Worm (Caenorhabditis elegans) whole organism, L4 larva: ENCODE results near the gene ttr-41.

Experiments used
- D1046.2 ChIP-seq: fragments of 200-800 bp; sonication (Bioruptor generic); IDR thresholded peaks from 2 replicates; pipeline ENCODE4 v1.3.6; 2022; ENCODE audit warnings: missing genetic modification characterization, missing compliant biosample characterization
- F49E8.2 ChIP-seq: sonication (generic microtip); optimal IDR thresholded peaks from 2 replicates; lab custom pipeline; 2016; ENCODE audit warnings: missing compliant biosample characterization, mild to moderate bottlenecking, missing genetic modification characterization, borderline replicate concordance
- Y48G9A.11 ChIP-seq: fragments of 200-800 bp; sonication (Bioruptor generic); IDR thresholded peaks from 2 replicates; pipeline ENCODE4 v1.3.6; 2022; ENCODE audit warnings: missing genetic modification reagents, missing genetic modification characterization, missing compliant biosample characterization
- aha-1 ChIP-seq: fragments of 150-350 bp; peaks from one replicate; lab custom pipeline; 2014; ENCODE audit warnings: missing biosample characterization, missing genetic modification characterization
- ceh-20 ChIP-seq: fragments of 200-800 bp; sonication (Bioruptor generic); IDR thresholded peaks from 2 replicates; pipeline ENCODE4 v1.3.6; 2022; ENCODE audit warnings: missing genetic modification reagents, missing genetic modification characterization, missing compliant biosample characterization
- ceh-32 ChIP-seq: sonication (generic microtip); optimal IDR thresholded peaks from 2 replicates; lab custom pipeline; 2016; ENCODE audit warnings: mild to moderate bottlenecking, missing genetic modification characterization, missing compliant biosample characterization; ENCODE audit not compliant: poor library complexity
- ctbp-1 ChIP-seq: fragments of 200-800 bp; sonication (Bioruptor generic); IDR thresholded peaks from 2 replicates; pipeline ENCODE4 v1.3.6; 2022; ENCODE audit warnings: missing genetic modification reagents, missing genetic modification characterization, missing compliant biosample characterization
- daf-16 ChIP-seq, 3 experiments: sonication (generic microtip); optimal IDR thresholded peaks; 2 replicates each; lab custom pipeline; 2016 to 2017; ENCODE audit warnings: missing genetic modification characterization in 3 of 3, missing genetic modification reagents in 3 of 3, mild to moderate bottlenecking in 2 of 3, missing compliant biosample characterization in 2 of 3, missing biosample characterization in 1 of 3, moderate library complexity in 1 of 3
- dve-1 ChIP-seq: sonication (generic microtip); optimal IDR thresholded peaks from 2 replicates; lab custom pipeline; 2017; ENCODE audit warnings: antibody characterized with exemption, mild to moderate bottlenecking, missing genetic modification characterization, missing compliant biosample characterization; ENCODE audit not compliant: insufficient read depth
- egl-27 ChIP-seq: sonication (generic microtip); optimal IDR thresholded peaks from 3 replicates; lab custom pipeline; 2017; ENCODE audit warnings: missing biosample characterization, missing genetic modification reagents, missing genetic modification characterization
- fkh-10 ChIP-seq: fragments of 150-350 bp; optimal IDR thresholded peaks from 2 replicates; lab custom pipeline; 2014; ENCODE audit warnings: missing biosample characterization, missing genetic modification reagents, missing genetic modification characterization
- fos-1 ChIP-seq: fragments of 150-350 bp; optimal IDR thresholded peaks from 2 replicates; lab custom pipeline; 2014; ENCODE audit warnings: missing biosample characterization, missing genetic modification characterization
- gei-8 ChIP-seq: fragments of 200-800 bp; sonication (Bioruptor generic); optimal IDR thresholded peaks from 2 replicates; lab custom pipeline; 2018; ENCODE audit warnings: mild to moderate bottlenecking, missing genetic modification characterization, missing compliant biosample characterization
- hlh-11 ChIP-seq: fragments of 200-800 bp; sonication (Bioruptor generic); optimal IDR thresholded peaks from 2 replicates; lab custom pipeline; 2018; ENCODE audit warnings: mild to moderate bottlenecking, missing genetic modification characterization, missing compliant biosample characterization
- hlh-30 ChIP-seq: sonication (generic microtip); optimal IDR thresholded peaks from 2 replicates; lab custom pipeline; 2017; ENCODE audit warnings: antibody characterized with exemption, mild to moderate bottlenecking, missing genetic modification characterization, missing compliant biosample characterization; ENCODE audit not compliant: insufficient read depth
- hmg-1.1 ChIP-seq: fragments of 200-800 bp; sonication (Bioruptor generic); IDR thresholded peaks from 2 replicates; pipeline ENCODE4 v1.3.6; 2022; ENCODE audit warnings: missing genetic modification reagents, missing genetic modification characterization, missing compliant biosample characterization
- jun-1 ChIP-seq: fragments of 150-350 bp; optimal IDR thresholded peaks from 2 replicates; lab custom pipeline; 2014; ENCODE audit warnings: missing biosample characterization, missing genetic modification reagents, missing genetic modification characterization
- lin-39 ChIP-seq: fragments of 150-350 bp; optimal IDR thresholded peaks from 2 replicates; lab custom pipeline; 2014; ENCODE audit warnings: missing biosample characterization, missing genetic modification reagents, missing genetic modification characterization
- lsy-2 ChIP-seq, 2 experiments: fragments of 150-350 bp in 1 of 2; sonication (generic microtip) in 1 of 2; optimal IDR thresholded peaks; 2 replicates each; lab custom pipeline; 2014 to 2017; ENCODE audit warnings: missing biosample characterization in 2 of 2, missing genetic modification characterization in 2 of 2
- madf-9 ChIP-seq: fragments of 200-800 bp; sonication (Bioruptor generic); conservative IDR thresholded peaks from 2 replicates; pipeline ENCODE4 v1.3.6; 2022; ENCODE audit warnings: missing genetic modification reagents, missing genetic modification characterization, missing compliant biosample characterization
- mdt-29 ChIP-seq: fragments of 200-800 bp; sonication (Bioruptor generic); IDR thresholded peaks from 2 replicates; pipeline ENCODE4 v1.3.6; 2022; ENCODE audit warnings: missing genetic modification reagents, missing genetic modification characterization, missing compliant biosample characterization
- mes-2 ChIP-seq: sonication (generic microtip); optimal IDR thresholded peaks from 2 replicates; lab custom pipeline; 2016; ENCODE audit warnings: missing genotype, mild to moderate bottlenecking, missing genetic modification characterization, missing compliant biosample characterization; ENCODE audit not compliant: poor library complexity, severe bottlenecking
- mxl-2 ChIP-seq: fragments of 200-800 bp; sonication (Bioruptor generic); conservative IDR thresholded peaks from 2 replicates; pipeline ENCODE4 v1.3.6; 2022; ENCODE audit warnings: missing genetic modification reagents, missing genetic modification characterization, missing compliant biosample characterization
- nhr-10 ChIP-seq: fragments of 150-350 bp; optimal IDR thresholded peaks from 2 replicates; lab custom pipeline; 2014; ENCODE audit warnings: missing biosample characterization, missing genetic modification characterization
- nhr-102 ChIP-seq: sonication (generic microtip); optimal IDR thresholded peaks from 2 replicates; lab custom pipeline; 2016; ENCODE audit warnings: mild to moderate bottlenecking, missing genetic modification characterization, moderate library complexity, missing compliant biosample characterization
- nhr-111 ChIP-seq: fragments of 200-800 bp; sonication (Bioruptor generic); optimal IDR thresholded peaks from 2 replicates; lab custom pipeline; 2018; ENCODE audit warnings: mild to moderate bottlenecking, missing genetic modification characterization, missing compliant biosample characterization
- nhr-237 ChIP-seq: sonication (generic microtip); optimal IDR thresholded peaks from 2 replicates; lab custom pipeline; 2017; ENCODE audit warnings: missing biosample characterization, missing genetic modification characterization
- nhr-28 ChIP-seq: fragments of 150-350 bp; optimal IDR thresholded peaks from 2 replicates; lab custom pipeline; 2014; ENCODE audit warnings: missing biosample characterization, missing genetic modification characterization
- nhr-42 ChIP-seq: fragments of 200-800 bp; sonication (Bioruptor generic); IDR thresholded peaks from 2 replicates; pipeline ENCODE4 v1.3.6; 2022; ENCODE audit warnings: missing genetic modification characterization, missing compliant biosample characterization
- nhr-48 ChIP-seq: sonication (generic microtip); optimal IDR thresholded peaks from 2 replicates; lab custom pipeline; 2016; ENCODE audit warnings: mild to moderate bottlenecking, missing genetic modification characterization, missing compliant biosample characterization
- nhr-6 ChIP-seq: fragments of 150-350 bp; optimal IDR thresholded peaks from 2 replicates; lab custom pipeline; 2014; ENCODE audit warnings: missing biosample characterization, missing genetic modification characterization
- nhr-76 ChIP-seq: fragments of 150-350 bp; optimal IDR thresholded peaks from 2 replicates; lab custom pipeline; 2014; ENCODE audit warnings: missing biosample characterization, missing genetic modification characterization
- sdz-12 ChIP-seq: fragments of 200-800 bp; sonication (Bioruptor generic); optimal IDR thresholded peaks from 2 replicates; lab custom pipeline; 2018; ENCODE audit warnings: mild to moderate bottlenecking, missing genetic modification characterization, missing compliant biosample characterization
- set-16 ChIP-seq: fragments of 200-800 bp; sonication (Bioruptor generic); IDR thresholded peaks from 2 replicates; pipeline ENCODE4 v1.3.6; 2022; ENCODE audit warnings: missing genetic modification reagents, missing genetic modification characterization, missing compliant biosample characterization
- spr-3 ChIP-seq: fragments of 200-800 bp; sonication (Bioruptor generic); optimal IDR thresholded peaks from 2 replicates; lab custom pipeline; 2018; ENCODE audit warnings: mild to moderate bottlenecking, missing genetic modification characterization, missing compliant biosample characterization
- unc-130 ChIP-seq: sonication (generic microtip); optimal IDR thresholded peaks from 2 replicates; lab custom pipeline; 2016; ENCODE audit warnings: missing genetic modification reagents, missing genetic modification characterization, missing compliant biosample characterization
- unc-62 ChIP-seq, 3 experiments: fragments of 150-350 bp in 1 of 3; sonication (generic microtip); optimal IDR thresholded peaks in 2 of 3; peaks in 1 of 3; 1 replicate in 1 of 3; 2 replicates in 2 of 3; lab custom pipeline; 2014 to 2017; ENCODE audit warnings: missing biosample characterization in 3 of 3, missing genetic modification characterization in 3 of 3, missing genetic modification reagents in 3 of 3, missing genotype in 1 of 3
- ztf-11 ChIP-seq: fragments of 150-350 bp; optimal IDR thresholded peaks from 2 replicates; lab custom pipeline; 2014; ENCODE audit warnings: missing biosample characterization, missing genetic modification characterization

The ttr-41 gene

DNA sequence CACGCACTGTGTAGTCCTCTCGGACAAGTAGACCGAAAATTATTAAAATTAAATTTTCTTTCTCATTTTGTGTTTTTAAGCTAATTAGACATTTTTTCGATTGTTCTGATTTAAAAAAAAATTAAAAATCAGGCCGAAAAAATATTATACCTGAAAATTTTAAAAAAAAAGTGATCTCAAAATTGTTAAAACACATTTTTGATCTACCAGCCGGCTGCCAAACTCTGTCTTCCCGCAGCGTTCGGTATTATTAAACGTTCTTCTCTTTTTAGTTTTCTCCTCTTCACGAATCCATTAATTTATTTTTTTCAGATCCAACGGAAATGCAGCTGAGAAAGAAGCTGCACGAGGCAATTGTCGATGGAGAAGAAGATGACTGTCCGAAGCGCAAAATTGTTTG, 25.5 kb upstream of the ttr-41 start, which contains the start of gene C27D9.1:
TSS of gene C27D9.1 (plus strand) at position 281 of the 400 bp plus-strand sequence.
- TF ChIP-seq Y48G9A.11 = no peak
- TF ChIP-seq aha-1 (tag; lab: Kevin White, UChicago) = peak; percentile 57

DNA sequence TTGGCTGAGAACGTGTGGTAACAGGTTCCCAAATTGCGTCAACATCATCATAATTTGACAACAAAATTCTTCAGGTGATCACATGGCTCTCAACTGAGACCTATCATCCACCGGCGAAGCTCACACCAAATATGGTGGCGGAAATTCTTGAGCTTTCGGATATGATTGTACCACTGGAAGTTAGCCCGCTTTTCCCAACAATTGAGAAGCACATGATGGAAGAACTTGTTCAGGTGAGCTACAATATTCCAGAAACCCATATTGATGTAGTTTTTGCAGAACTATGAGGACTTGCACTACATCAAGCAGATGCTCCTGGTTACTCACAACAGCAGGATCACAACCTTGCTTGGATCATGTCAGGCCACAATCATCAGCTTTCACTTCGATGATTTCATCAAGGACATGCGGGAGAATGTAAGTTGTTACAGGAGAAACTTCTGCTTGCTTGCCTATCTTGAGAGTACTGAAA, 24.6 kb upstream of the ttr-41 start, which contains the start of gene F41C3.1:
TSS of gene F41C3.1 (plus strand) at position 51 of the 472 bp plus-strand sequence.
- peak in 1 of 2 experiments; percentile 96 for TF ChIP-seq unc-62 (GFP tag; optimal IDR thresholded peaks at IDR 0.05 in 1 of 2; lab: Kevin White, UChicago)
- TF ChIP-seq unc-62 (tag; optimal IDR thresholded peaks at IDR 0.05; lab: Kevin White, UChicago) = no peak
- no peak for TF ChIP-seq nhr-111
- TF ChIP-seq, all 104 proteins: peak for 1

DNA sequence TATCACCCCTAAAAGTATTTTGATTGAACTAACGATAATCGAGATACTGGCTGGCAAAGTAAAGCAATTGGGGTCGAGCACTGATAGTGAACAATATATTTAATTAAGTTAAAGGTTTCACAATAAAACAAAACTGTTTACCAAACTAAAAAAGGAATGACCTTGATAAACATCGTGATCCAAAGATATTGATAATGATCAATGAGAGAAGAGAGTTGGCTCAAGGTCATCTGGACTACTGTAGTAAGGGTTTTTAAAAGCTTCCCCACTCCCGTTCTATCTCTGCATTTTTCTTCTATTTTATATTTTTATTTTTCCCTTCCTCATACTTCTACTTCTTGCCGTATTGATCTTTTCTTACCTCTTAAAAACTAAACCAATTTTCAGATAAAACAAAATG, 21.9 kb upstream of the ttr-41 start, which contains the start of gene F41C3.2:
TSS of gene F41C3.2 (plus strand) at position 388 of the 400 bp plus-strand sequence.
- TF ChIP-seq nhr-28 (tag; lab: Kevin White, UChicago) (peak; percentile 8), mes-2 (tag; lab: Kevin White, UChicago) (no peak), lsy-2 (tag; optimal IDR thresholded peaks at IDR 0.05; lab: Kevin White, UChicago) (peak in 1 of 2 experiments; percentile 30)

DNA sequence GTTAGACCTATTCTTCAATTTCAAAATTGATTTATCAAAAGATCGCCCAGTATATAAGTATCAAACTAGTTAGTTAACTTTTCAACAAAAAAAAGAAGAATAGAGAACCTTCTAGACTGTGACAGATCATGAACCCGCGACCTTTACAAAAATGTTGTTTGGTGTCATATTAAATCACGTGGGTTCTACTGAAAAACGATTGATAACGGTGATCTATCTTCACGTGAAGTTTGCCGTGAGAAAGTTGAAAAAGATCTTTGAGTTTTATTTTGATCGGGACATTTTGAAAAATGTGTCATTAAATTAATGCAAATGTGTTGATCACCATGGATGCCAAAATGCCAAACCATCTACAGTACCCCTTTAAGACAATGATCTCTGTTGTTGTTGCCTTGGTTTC, 20.7 kb upstream of the ttr-41 start:
- TF ChIP-seq lin-39 (tag; lab: Kevin White, UChicago) (no peak), hlh-11 (tag; lab: Kevin White, UChicago) (peak; percentile 4), hmg-1.1 (GFP tag; lab: Robert Waterston, UW) (no peak), hlh-30 (peak; percentile 66), unc-130 (GFP tag; lab: Kevin White, UChicago) (no peak), nhr-42 (no peak), unc-62 (GFP tag; optimal IDR thresholded peaks at IDR 0.05 in 1 of 2; lab: Kevin White, UChicago) (no peak), unc-62 (tag; optimal IDR thresholded peaks at IDR 0.05; lab: Kevin White, UChicago) (no peak), D1046.2 (GFP tag; lab: Robert Waterston, UW) (no peak), mdt-29 (GFP tag; lab: Robert Waterston, UW) (peak; percentile 64; the same call in 1 of the 2 replicates), jun-1 (tag; lab: Kevin White, UChicago) (no peak), fkh-10 (GFP tag; lab: Kevin White, UChicago) (no peak), mes-2 (tag; lab: Kevin White, UChicago) (no peak), ctbp-1 (GFP tag; lab: Robert Waterston, UW) (no peak), ceh-20 (GFP tag; lab: Robert Waterston, UW) (0 out of 2 replicates have a peak, but pooled peaks have one; percentile 14), sdz-12 (GFP tag; lab: Kevin White, UChicago) (no peak), nhr-102 (no peak)
- TF ChIP-seq, all 104 proteins: peak for 4

DNA sequence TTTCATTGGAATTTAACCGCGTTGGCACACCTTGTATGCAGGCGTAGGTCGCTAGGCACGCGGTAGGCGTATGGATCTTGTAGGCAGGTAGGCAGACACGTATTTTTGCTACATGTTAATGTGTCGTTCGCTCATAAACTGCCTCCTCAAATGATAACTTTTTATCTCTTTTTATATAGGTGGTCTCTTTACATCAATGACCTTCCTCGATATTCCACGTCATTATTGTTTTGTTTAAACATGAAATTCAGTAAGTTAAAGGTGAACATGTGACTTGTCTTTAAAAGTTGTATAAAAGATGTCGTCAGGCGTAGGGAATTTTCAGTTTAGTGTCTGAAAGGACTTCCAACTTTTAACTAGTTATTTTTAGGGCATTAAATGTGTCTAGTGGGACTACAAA, 20.0 kb upstream of the ttr-41 start:
- peak in 1 of 2 experiments; percentile 2 for TF ChIP-seq lsy-2 (tag; optimal IDR thresholded peaks at IDR 0.05; lab: Kevin White, UChicago)
- no peak for TF ChIP-seq nhr-6 (tag; lab: Kevin White, UChicago)
- no peak for TF ChIP-seq spr-3
- peak; percentile 26 for TF ChIP-seq hlh-30

DNA sequence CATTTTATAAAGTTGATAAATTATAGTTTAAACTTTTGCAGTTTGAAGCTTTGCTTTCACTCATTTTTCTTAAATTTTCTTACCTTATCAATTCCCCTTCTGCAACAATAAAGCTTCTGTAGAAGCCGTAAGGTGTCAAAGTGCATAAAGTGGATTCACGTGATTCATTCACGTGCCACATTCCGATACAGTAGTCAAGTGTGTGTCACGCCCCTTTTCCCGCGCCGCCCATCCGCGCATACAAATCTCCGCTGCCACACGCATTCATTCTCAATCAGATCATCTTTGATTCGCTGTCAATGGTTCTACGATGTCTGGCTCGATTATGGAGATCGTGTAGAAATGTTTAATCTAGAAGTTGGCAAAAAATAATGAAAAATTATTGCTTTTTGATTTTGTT, 19.4 kb upstream of the ttr-41 start:
- TF ChIP-seq hmg-1.1 (GFP tag; lab: Robert Waterston, UW) (no peak), D1046.2 (GFP tag; lab: Robert Waterston, UW) (no peak), madf-9 (no peak), nhr-28 (tag; lab: Kevin White, UChicago) (no peak), F49E8.2 (tag; lab: Kevin White, UChicago) (no peak), gei-8 (GFP tag; lab: Kevin White, UChicago) (no peak), dve-1 (tag; lab: Kevin White, UChicago) (no peak), ztf-11 (tag; lab: Kevin White, UChicago) (no peak), mdt-29 (GFP tag; lab: Robert Waterston, UW) (peak; percentile 16; the same call in 1 of the 2 replicates), fos-1 (no peak), Y48G9A.11 (no peak), egl-27 (tag; lab: Kevin White, UChicago) (no peak), sdz-12 (GFP tag; lab: Kevin White, UChicago) (no peak), daf-16 (GFP tag; optimal IDR thresholded peaks at IDR 0.05; lab: Kevin White, UChicago) (no peak), daf-16 (tag; optimal IDR thresholded peaks at IDR 0.05; lab: Kevin White, UChicago) (no peak), mxl-2 (GFP tag; lab: Robert Waterston, UW) (no peak), ceh-32 (no peak), set-16 (GFP tag; lab: Robert Waterston, UW) (no peak), nhr-10 (tag; lab: Kevin White, UChicago) (no peak), nhr-76 (tag; lab: Kevin White, UChicago) (no peak), nhr-48 (tag; lab: Kevin White, UChicago) (peak; percentile 62), nhr-237 (no peak), hlh-11 (tag; lab: Kevin White, UChicago) (peak; percentile 5), spr-3 (no peak)
